Worm (Caenorhabditis elegans) whole organism, young adult: ENCODE data around the gene ssp-34.

Source experiments
- Y56A3A.18 ChIP-seq: fragments of 200-800 bp; sonication (Bioruptor generic); IDR thresholded peaks from 2 replicates; pipeline ENCODE4 v1.3.6; 2022; ENCODE audit warnings: missing genetic modification reagents, missing genetic modification characterization, missing compliant biosample characterization
- atf-7 ChIP-seq: sonication (generic microtip); optimal IDR thresholded peaks from 2 replicates; lab custom pipeline; 2017; ENCODE audit warnings: mild to moderate bottlenecking, missing genetic modification characterization, missing compliant biosample characterization
- ceh-79 ChIP-seq: sonication (generic microtip); optimal IDR thresholded peaks from 2 replicates; lab custom pipeline; 2017; ENCODE audit warnings: mild to moderate bottlenecking, missing genetic modification characterization, missing compliant biosample characterization
- ekl-4 ChIP-seq: fragments of 200-800 bp; sonication (Bioruptor generic); IDR thresholded peaks from 2 replicates; pipeline ENCODE4 v1.3.6; 2022; ENCODE audit warnings: missing genetic modification reagents, missing genetic modification characterization, missing compliant biosample characterization
- nfyb-1 ChIP-seq: fragments of 200-800 bp; sonication (Bioruptor generic); IDR thresholded peaks from 2 replicates; pipeline ENCODE4 v1.3.6; 2022; ENCODE audit warnings: missing genetic modification reagents, missing genetic modification characterization, missing compliant biosample characterization
- unc-62 ChIP-seq: fragments of 150-350 bp; optimal IDR thresholded peaks from 2 replicates; lab custom pipeline; 2014; ENCODE audit warnings: missing biosample characterization, missing genetic modification reagents, missing genetic modification characterization
- ztf-25 ChIP-seq: fragments of 200-800 bp; sonication (Bioruptor generic); IDR thresholded peaks from 2 replicates; pipeline ENCODE4 v1.3.6; 2022; ENCODE audit warnings: missing genetic modification reagents, missing genetic modification characterization, missing compliant biosample characterization

- peak; percentile 42; the same call in 1 of the 2 replicates for TF ChIP-seq ekl-4
- no peak for TF ChIP-seq atf-7
- TF ChIP-seq unc-62 (GFP tag; lab: Kevin White, UChicago), result no peak
- TF ChIP-seq ceh-79 (tag; lab: Kevin White, UChicago), result no peak
- no peak for TF ChIP-seq ztf-25 (GFP tag; lab: Robert Waterston, UW)
- no peak for TF ChIP-seq nfyb-1
- TF ChIP-seq Y56A3A.18 (GFP tag; lab: Robert Waterston, UW), result no peak
Observed at ce11 chrIV:10737011-10737553, 1.3 kb downstream of the ssp-34 start, which contains the start of gene grl-21.
